Fruit fly (Drosophila melanogaster) S2 (cell line): ENCODE measurements around the gene Ptp61F.

ENCODE experiments used
- CG8478 ChIP-seq: fragments of >200 bp; optimal IDR thresholded peaks from 2 replicates; lab custom pipeline; 2018
- CTCF ChIP-seq, 2 experiments: fragments of >200 bp; optimal IDR thresholded peaks; 2 replicates each; lab custom pipeline; 2018

The Ptp61F gene

dm6 chr3L:1335428-1335764, 139.7 kb downstream of the Ptp61F start:
- TF ChIP-seq CG8478 (lab: Kevin White, UChicago) = no peak
- TF ChIP-seq CTCF (optimal IDR thresholded peaks at IDR 0.05; lab: Kevin White, UChicago) = no peak

dm6 chr3L:1334571-1335427, 140.3 kb downstream of the Ptp61F start, which contains the start of the genes Hmbs and CG2211:
Gene Hmbs (plus strand): TSS chr3L:1334889.
Gene CG2211 (minus strand): TSS chr3L:1335359.
- no peak for TF ChIP-seq CG8478 (lab: Kevin White, UChicago)
- TF ChIP-seq CTCF (optimal IDR thresholded peaks at IDR 0.05; lab: Kevin White, UChicago) = peak in 1 of 2 experiments; percentile 10

DNA sequence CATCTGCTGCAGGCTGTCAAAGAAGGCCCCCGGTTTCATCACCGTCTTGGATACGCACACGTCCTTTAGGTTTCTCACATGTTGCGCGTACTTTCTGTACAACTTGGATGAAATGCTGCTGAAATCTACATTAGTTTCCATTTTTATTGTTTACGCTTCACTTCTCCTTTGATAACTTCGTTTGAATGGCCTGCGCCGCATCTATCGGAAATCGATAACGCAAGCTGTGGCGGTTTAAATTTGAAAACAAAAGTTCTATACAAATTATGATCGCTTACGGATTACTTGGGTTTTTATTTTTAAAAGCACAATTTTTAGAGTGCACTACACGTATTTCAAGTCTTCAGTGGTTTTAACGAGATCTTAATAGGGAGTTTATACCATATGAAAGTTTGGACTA, 142.1 kb downstream of the Ptp61F start, which contains the start of gene msd5:
Gene msd5, minus strand, starts transcription at position 174 of the 400 bp plus-strand sequence.
- TF ChIP-seq CTCF (optimal IDR thresholded peaks at IDR 0.05; lab: Kevin White, UChicago) = no peak
- TF ChIP-seq CG8478 (lab: Kevin White, UChicago) = no peak

- no peak for TF ChIP-seq CG8478 (lab: Kevin White, UChicago)
- no peak for TF ChIP-seq CTCF (optimal IDR thresholded peaks at IDR 0.05; lab: Kevin White, UChicago)
Observed at dm6 chr3L:1331542-1331941, 143.5 kb downstream of the Ptp61F start, which contains the start of gene msd1. Gene msd1 (plus strand): TSS chr3L:1331744.

DNA sequence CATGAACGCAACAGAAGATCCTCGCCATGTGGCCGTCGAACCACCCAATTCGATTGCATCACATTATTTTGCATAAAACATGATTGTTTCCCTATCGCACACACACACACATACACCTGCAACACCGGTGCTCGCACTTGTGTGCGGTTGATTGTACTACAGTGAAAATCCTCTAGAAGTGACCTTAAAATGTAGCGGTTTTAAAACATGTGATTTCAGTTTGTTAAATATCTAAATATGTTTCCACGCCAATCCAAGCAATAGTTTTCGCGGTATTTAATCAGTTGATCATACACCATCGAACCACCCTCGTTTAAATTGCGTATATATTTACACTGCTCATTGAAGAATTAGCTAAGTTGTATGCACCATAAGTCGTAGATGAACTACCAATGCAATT, 144.6 kb downstream of the Ptp61F start:
- no peak for TF ChIP-seq CTCF (optimal IDR thresholded peaks at IDR 0.05; lab: Kevin White, UChicago)
- TF ChIP-seq CG8478 (lab: Kevin White, UChicago) = no peak

DNA sequence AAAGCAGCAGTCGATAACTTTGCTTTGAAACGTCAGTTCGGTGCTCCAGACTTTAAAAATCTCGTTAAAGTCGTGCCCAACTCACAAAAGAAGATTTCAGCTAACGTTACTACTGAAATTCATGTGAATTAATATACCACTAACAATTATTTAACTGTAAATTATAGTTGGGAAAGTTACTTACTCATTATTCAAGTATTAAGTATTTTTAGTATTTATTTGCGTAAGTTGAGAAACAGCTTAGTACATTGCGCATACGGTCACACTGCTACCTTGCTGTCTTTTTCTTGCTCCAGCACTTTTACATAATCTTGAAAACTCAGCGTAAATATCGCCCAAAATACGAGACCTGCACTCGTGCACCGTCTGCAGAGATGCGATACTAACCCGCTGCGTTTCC, 145.3 kb downstream of the Ptp61F start, which contains the start of gene ND-ACP:
Gene ND-ACP, plus strand, starts transcription at position 226 of the 400 bp plus-strand sequence.
- TF ChIP-seq CG8478 (lab: Kevin White, UChicago) = no peak
- no peak for TF ChIP-seq CTCF (optimal IDR thresholded peaks at IDR 0.05; lab: Kevin White, UChicago)

- TF ChIP-seq CG8478 (lab: Kevin White, UChicago) = no peak
- no peak for TF ChIP-seq CTCF (optimal IDR thresholded peaks at IDR 0.05; lab: Kevin White, UChicago)
Observed at dm6 chr3L:1325626-1325937, 149.5 kb downstream of the Ptp61F start.

dm6 chr3L:1324818-1325625, 150.0 kb downstream of the Ptp61F start:
- TF ChIP-seq CTCF (optimal IDR thresholded peaks at IDR 0.05; lab: Kevin White, UChicago) (no peak), CG8478 (lab: Kevin White, UChicago) (no peak)

- TF ChIP-seq CG8478 (lab: Kevin White, UChicago) = no peak
- no peak for TF ChIP-seq CTCF (optimal IDR thresholded peaks at IDR 0.05; lab: Kevin White, UChicago)
Observed at dm6 chr3L:1323136-1323535, 151.9 kb downstream of the Ptp61F start.

DNA sequence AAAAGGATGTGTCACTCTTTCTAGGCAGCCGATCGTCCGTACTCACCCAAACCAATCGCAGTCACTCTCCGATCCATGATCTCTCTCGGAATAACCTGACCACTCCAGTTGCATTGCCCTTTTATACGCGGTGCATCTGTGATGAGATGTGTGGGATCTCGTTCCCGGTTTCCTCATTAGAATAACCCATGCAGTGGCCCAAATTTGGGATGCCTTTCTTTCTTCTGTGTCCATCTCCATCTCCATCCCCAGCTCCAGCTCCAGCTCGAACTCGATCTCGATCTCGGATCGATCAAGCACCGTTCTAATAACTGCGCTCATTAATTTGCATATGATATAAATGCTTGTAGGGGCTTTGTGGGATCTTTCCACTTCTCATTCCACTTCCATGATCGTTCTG, 152.4 kb downstream of the Ptp61F start, which contains the start of gene CG9184:
Gene CG9184, minus strand, starts transcription at position 101 of the 400 bp plus-strand sequence.
- TF ChIP-seq CTCF (optimal IDR thresholded peaks at IDR 0.05; lab: Kevin White, UChicago) = no peak
- TF ChIP-seq CG8478 (lab: Kevin White, UChicago) = no peak

DNA sequence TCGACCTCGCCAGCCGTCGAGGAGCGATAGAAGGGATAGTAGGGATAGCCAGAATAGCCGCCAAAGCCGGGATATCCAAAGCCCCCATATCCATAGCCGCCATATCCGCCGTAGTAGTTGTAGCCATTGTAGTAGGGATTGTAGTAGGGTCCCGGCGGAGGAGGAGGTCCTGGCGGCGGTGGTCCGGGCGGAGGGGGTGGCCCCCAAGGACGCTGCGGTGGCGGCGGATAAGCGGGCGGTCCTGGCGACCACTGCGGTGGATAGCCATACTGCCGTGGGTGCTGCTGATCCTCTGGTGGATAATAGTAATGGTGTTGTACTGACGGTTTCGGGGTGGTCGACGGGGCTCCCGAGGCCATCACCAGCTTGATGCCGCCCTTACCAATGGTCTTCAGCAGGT, 152.9 kb downstream of the Ptp61F start:
- TF ChIP-seq CTCF (optimal IDR thresholded peaks at IDR 0.05; lab: Kevin White, UChicago) = no peak
- no peak for TF ChIP-seq CG8478 (lab: Kevin White, UChicago)

- TF ChIP-seq CTCF (optimal IDR thresholded peaks at IDR 0.05; lab: Kevin White, UChicago) = no peak
- TF ChIP-seq CG8478 (lab: Kevin White, UChicago) = no peak
Observed at dm6 chr3L:1320931-1321556, 154.0 kb downstream of the Ptp61F start.

DNA sequence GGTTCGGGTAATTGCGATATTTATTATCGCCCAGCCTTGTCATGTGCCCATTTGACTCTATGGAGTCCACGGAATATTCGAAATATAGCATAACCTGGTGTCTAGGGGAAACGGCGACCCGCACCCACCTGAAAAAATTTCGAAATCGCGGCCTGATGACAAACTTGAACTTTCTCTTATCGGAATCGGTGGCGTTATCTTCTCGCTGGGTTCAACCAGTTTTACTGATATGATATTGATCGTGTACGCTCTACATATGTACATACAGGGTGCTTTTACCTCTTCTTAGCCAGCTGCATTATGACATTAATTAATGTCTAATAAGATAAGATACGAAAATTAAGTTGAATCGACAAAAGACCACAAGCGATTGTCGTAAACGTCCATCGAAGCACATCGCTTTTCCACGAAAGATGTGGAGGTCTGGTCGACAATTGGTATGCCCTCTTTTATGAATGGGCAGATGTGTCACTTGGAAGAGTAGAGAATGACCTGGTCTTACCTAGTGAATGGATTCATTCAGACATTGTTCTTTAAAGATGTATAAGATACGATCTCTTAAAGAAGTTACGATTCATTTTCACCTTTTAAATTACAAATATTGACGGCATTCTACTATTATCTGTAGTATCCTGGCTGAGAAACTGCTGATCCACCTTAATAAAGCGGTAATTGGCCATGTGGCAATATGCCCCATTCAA, 154.7 kb downstream of the Ptp61F start:
- TF ChIP-seq CTCF (optimal IDR thresholded peaks at IDR 0.05; lab: Kevin White, UChicago) = no peak
- no peak for TF ChIP-seq CG8478 (lab: Kevin White, UChicago)
